Fruit fly (Drosophila melanogaster) Kc167 (cell line): Measurements from ENCODE around the gene Gr94a.

Experiments
- Myc ChIP-seq: fragments of >200 bp; optimal IDR thresholded peaks from 2 replicates; lab custom pipeline; 2017; ENCODE audit warnings: missing external identifiers
- h ChIP-seq: fragments of >200 bp; optimal IDR thresholded peaks from 3 replicates; lab custom pipeline; 2018; ENCODE audit warnings: missing external identifiers
- insv ChIP-seq: fragments of >200 bp; optimal IDR thresholded peaks from 3 replicates; lab custom pipeline; 2018; ENCODE audit warnings: missing external identifiers

dm6 chr3R:23097197-23097809 is 45.8 kb downstream of the Gr94a start, which contains the start of gene CG6733:
- TF ChIP-seq Myc (lab: Kevin White, UChicago), result no peak
- no peak for TF ChIP-seq h (lab: Kevin White, UChicago)
- TF ChIP-seq insv (lab: Kevin White, UChicago), result no peak
